Worm (Caenorhabditis elegans): Measurements from ENCODE around the gene Y39B6A.30.
A peak's percentile ranks its signal among the peaks of the same experiment; 100 is the strongest.

Gene Y39B6A.30

DNA sequence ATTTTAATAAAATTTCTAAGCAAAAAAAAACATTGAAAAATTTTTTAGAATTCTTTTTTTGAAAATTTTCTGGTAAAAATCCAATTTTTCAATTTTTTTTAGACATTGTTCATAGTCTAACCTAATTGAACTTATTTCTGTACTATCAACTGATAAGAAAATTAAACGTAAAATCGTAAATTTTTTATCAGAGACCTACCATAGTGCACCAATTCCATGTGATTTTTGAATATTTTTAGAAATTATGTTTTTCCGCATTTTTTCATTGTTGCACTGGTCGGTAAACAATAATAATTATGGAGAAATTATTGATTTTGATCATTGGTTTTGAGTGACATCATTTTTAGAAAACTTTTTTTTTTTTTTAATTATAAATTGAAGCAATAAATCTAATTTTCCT, 37.8 kb upstream of the Y39B6A.30 start:
- TF ChIP-seq dsc-1 (tag; optimal IDR thresholded peaks at IDR 0.05) (no peak), isw-1 (GFP tag; IDR thresholded peaks at IDR 0.05) (no peak), efl-1 (optimal IDR thresholded peaks at IDR 0.05) (no peak), efl-1 (GFP tag; optimal IDR thresholded peaks at IDR 0.05 in 1 of 2) (no peak), nhr-90 (tag; optimal IDR thresholded peaks at IDR 0.05; ENCODE audit: poor library complexity) (no peak), skn-1 (tag; optimal IDR thresholded peaks at IDR 0.05) (no peak), fkh-8 (tag; optimal IDR thresholded peaks at IDR 0.05) (no peak), ceh-88 (GFP tag; IDR thresholded peaks at IDR 0.05) (no peak), xbp-1 (tag; optimal IDR thresholded peaks at IDR 0.05) (no peak), lin-13 (GFP tag; optimal IDR thresholded peaks at IDR 0.05) (no peak), C34B4.2 (tag; optimal IDR thresholded peaks at IDR 0.05) (no peak), jun-1 (tag; optimal IDR thresholded peaks at IDR 0.05) (no peak), hlh-17 (GFP tag; optimal IDR thresholded peaks at IDR 0.05; ENCODE audit: borderline replicate concordance) (no peak), nhr-84 (tag; optimal IDR thresholded peaks at IDR 0.05) (no peak), F16B12.6 (tag; optimal IDR thresholded peaks at IDR 0.05) (no peak), nhr-20 (tag; optimal IDR thresholded peaks at IDR 0.05) (no peak), pax-3 (tag; optimal IDR thresholded peaks at IDR 0.05) (no peak), pag-3 (tag; optimal IDR thresholded peaks at IDR 0.05; ENCODE audit: borderline replicate concordance, insufficient read depth) (no peak), aly-2 (tag; optimal IDR thresholded peaks at IDR 0.05) (no peak), egl-13 (tag; optimal IDR thresholded peaks at IDR 0.05) (no peak), swsn-7 (tag; optimal IDR thresholded peaks at IDR 0.05) (no peak)

ce11 chrV:18977876-18978275, 36.5 kb upstream of the Y39B6A.30 start, which contains the start of gene Y39B6A.41:
TSS of gene Y39B6A.41 (minus strand) at chrV:18977976.
- TF ChIP-seq fkh-10 (GFP tag; optimal IDR thresholded peaks at IDR 0.05): no peak

DNA sequence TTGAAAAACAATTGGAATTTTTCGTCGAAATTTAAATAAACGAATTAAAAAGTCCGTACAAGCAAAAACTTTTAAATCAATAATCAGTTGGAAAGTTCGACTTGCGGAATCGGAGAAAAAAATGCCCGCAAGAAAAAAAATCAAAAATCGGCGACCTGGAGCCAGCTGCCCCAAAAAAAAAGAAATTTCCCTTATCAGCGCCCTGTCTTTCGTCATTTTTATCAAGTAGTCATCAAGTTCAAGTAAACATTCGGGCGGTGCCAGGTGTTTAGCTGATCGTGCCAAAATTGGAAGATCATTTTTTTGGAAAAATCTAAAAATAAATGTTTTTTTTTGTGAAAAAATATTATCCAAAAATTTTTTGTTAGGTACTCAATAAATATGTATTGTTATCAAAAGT, 36.1 kb upstream of the Y39B6A.30 start:
- TF ChIP-seq snpc-4 (tag; optimal IDR thresholded peaks at IDR 0.05): no peak
- TF ChIP-seq dsc-1 (tag; optimal IDR thresholded peaks at IDR 0.05): no peak
- TF ChIP-seq elt-2 (tag; optimal IDR thresholded peaks at IDR 0.05): peak; percentile 32
- TF ChIP-seq efl-1 (optimal IDR thresholded peaks at IDR 0.05): no peak
- TF ChIP-seq efl-1 (GFP tag; optimal IDR thresholded peaks at IDR 0.05 in 1 of 2): peak in 1 of 2 experiments; percentile 68

- TF ChIP-seq tlp-1 (tag; optimal IDR thresholded peaks at IDR 0.05): no peak
- no peak for TF ChIP-seq egl-27 (tag; optimal IDR thresholded peaks at IDR 0.05)
- TF ChIP-seq C16A3.4 (tag; optimal IDR thresholded peaks at IDR 0.05): no peak
- no peak for TF ChIP-seq ets-5 (GFP tag; IDR thresholded peaks at IDR 0.05)
- peak; percentile 92 for TF ChIP-seq dsc-1 (tag; optimal IDR thresholded peaks at IDR 0.05)
- peak; percentile 47 for TF ChIP-seq skn-1 (tag; optimal IDR thresholded peaks at IDR 0.05)
- TF ChIP-seq hlh-17 (GFP tag; optimal IDR thresholded peaks at IDR 0.05; ENCODE audit: borderline replicate concordance): no peak
- peak; percentile 76 for TF ChIP-seq fkh-8 (tag; optimal IDR thresholded peaks at IDR 0.05)
- TF ChIP-seq nhr-77 (tag; optimal IDR thresholded peaks at IDR 0.05): no peak
- peak; percentile 20 to 79 (median 68) for TF ChIP-seq ceh-82 (tag; optimal IDR thresholded peaks at IDR 0.05)
- TF ChIP-seq lin-14 (GFP tag; optimal IDR thresholded peaks at IDR 0.05): no peak
- TF ChIP-seq unc-30 (tag; optimal IDR thresholded peaks at IDR 0.05): no peak
- TF ChIP-seq ztf-11 (tag; optimal IDR thresholded peaks at IDR 0.05): peak in 1 of 2 experiments; percentile 95
- TF ChIP-seq ces-1 (GFP tag; optimal IDR thresholded peaks at IDR 0.05): no peak
- no peak for TF ChIP-seq nhr-84 (tag; optimal IDR thresholded peaks at IDR 0.05)
- peak; percentile 87 for TF ChIP-seq sox-4 (tag; optimal IDR thresholded peaks at IDR 0.05)
- TF ChIP-seq vab-15 (tag; optimal IDR thresholded peaks at IDR 0.05): peak; percentile 20
- TF ChIP-seq mef-2 (tag; optimal IDR thresholded peaks at IDR 0.05): no peak
- peak; percentile 91 to 94 for TF ChIP-seq lin-35 (GFP tag; optimal IDR thresholded peaks at IDR 0.05)
- TF ChIP-seq lin-39 (tag; optimal IDR thresholded peaks at IDR 0.05): peak; percentile 26
- TF ChIP-seq fkh-4 (tag; optimal IDR thresholded peaks at IDR 0.05; ENCODE audit: borderline replicate concordance): peak; percentile 96
- peak; percentile 61 for TF ChIP-seq isw-1 (GFP tag; IDR thresholded peaks at IDR 0.05)
- TF ChIP-seq lir-3 (tag; optimal IDR thresholded peaks at IDR 0.05; ENCODE audit: poor library complexity): peak; percentile 94
- TF ChIP-seq nhr-90 (tag; optimal IDR thresholded peaks at IDR 0.05; ENCODE audit: poor library complexity): peak; percentile 91
- TF ChIP-seq xbp-1 (tag; optimal IDR thresholded peaks at IDR 0.05): peak; percentile 82
- TF ChIP-seq mab-9 (GFP tag; IDR thresholded peaks at IDR 0.05): peak; percentile 81
- peak; percentile 35 for TF ChIP-seq fos-1 (tag; optimal IDR thresholded peaks at IDR 0.05)
- peak; percentile 79 for TF ChIP-seq nhr-20 (tag; optimal IDR thresholded peaks at IDR 0.05)
- no peak for TF ChIP-seq C34B4.2 (tag; optimal IDR thresholded peaks at IDR 0.05)
- peak; percentile 85 for TF ChIP-seq snu-23 (GFP tag; optimal IDR thresholded peaks at IDR 0.05)
- TF ChIP-seq alr-1 (tag; optimal IDR thresholded peaks at IDR 0.05; ENCODE audit: borderline replicate concordance): no peak
These were observed 33.3 kb upstream of the Y39B6A.30 start, which contains the start of the genes mrps-35 and sws-1 for ce11 chrV:18980980-18981529. TSS of gene mrps-35 (plus strand) at chrV:18981306. TSS of gene sws-1 (minus strand) at chrV:18981479.
